Worm (Caenorhabditis elegans): ENCODE results near the gene Y50E8A.5.

Y50E8A.5 gene

ce11 chrV:14723020-14723419 is 13.7 kb downstream of the Y50E8A.5 start, which contains the start of gene R08A2.7:
TSS of gene R08A2.7 (plus strand) at chrV:14723320.
- no peak for TF ChIP-seq mep-1 (tag; optimal IDR thresholded peaks at IDR 0.05)
- TF ChIP-seq lsy-2 (tag; optimal IDR thresholded peaks at IDR 0.05): no peak
- no peak for TF ChIP-seq M03D4.4 (tag; optimal IDR thresholded peaks at IDR 0.05)
- no peak for TF ChIP-seq sptf-1 (tag; optimal IDR thresholded peaks at IDR 0.05)
- TF ChIP-seq nhr-28 (tag; optimal IDR thresholded peaks at IDR 0.05): no peak
- no peak for TF ChIP-seq blmp-1 (tag; optimal IDR thresholded peaks at IDR 0.05)
- no peak for TF ChIP-seq ceh-39 (tag; optimal IDR thresholded peaks at IDR 0.05)
- no peak for TF ChIP-seq ztf-11 (tag; optimal IDR thresholded peaks at IDR 0.05)
- TF ChIP-seq snpc-4 (tag; optimal IDR thresholded peaks at IDR 0.05): no peak
- TF ChIP-seq unc-120 (tag; optimal IDR thresholded peaks at IDR 0.05; ENCODE audit: poor library complexity, severe bottlenecking): no peak
- TF ChIP-seq bed-3 (GFP tag; optimal IDR thresholded peaks at IDR 0.05): no peak
- no peak for TF ChIP-seq nhr-237 (tag; optimal IDR thresholded peaks at IDR 0.05)
- no peak for TF ChIP-seq tbx-8 (GFP tag; optimal IDR thresholded peaks at IDR 0.05)
- no peak for TF ChIP-seq elt-3 (tag; optimal IDR thresholded peaks at IDR 0.05)
- no peak for TF ChIP-seq pha-4 (tag; optimal IDR thresholded peaks at IDR 0.05)
- TF ChIP-seq lin-32 (GFP tag; optimal IDR thresholded peaks at IDR 0.05): no peak
- TF ChIP-seq zip-8 (tag; optimal IDR thresholded peaks at IDR 0.05): no peak
- no peak for TF ChIP-seq lin-13 (tag; optimal IDR thresholded peaks at IDR 0.05)
- no peak for TF ChIP-seq mab-5 (tag; optimal IDR thresholded peaks at IDR 0.05)

- TF ChIP-seq hlh-1 (tag; optimal IDR thresholded peaks at IDR 0.05) (no peak), tbx-8 (GFP tag; optimal IDR thresholded peaks at IDR 0.05) (no peak), ztf-11 (tag; optimal IDR thresholded peaks at IDR 0.05) (no peak), nhr-2 (tag; optimal IDR thresholded peaks at IDR 0.05) (no peak), nhr-12 (tag; optimal IDR thresholded peaks at IDR 0.05) (no peak), lsy-2 (tag; optimal IDR thresholded peaks at IDR 0.05) (no peak), ceh-39 (tag; optimal IDR thresholded peaks at IDR 0.05) (no peak), lin-32 (GFP tag; optimal IDR thresholded peaks at IDR 0.05) (no peak), unc-120 (tag; optimal IDR thresholded peaks at IDR 0.05; ENCODE audit: poor library complexity, severe bottlenecking) (no peak), cnd-1 (tag; optimal IDR thresholded peaks at IDR 0.05) (no peak), nhr-237 (tag; optimal IDR thresholded peaks at IDR 0.05) (no peak), mls-2 (tag; optimal IDR thresholded peaks at IDR 0.05) (no peak), pha-4 (tag; optimal IDR thresholded peaks at IDR 0.05) (no peak), zip-8 (tag; optimal IDR thresholded peaks at IDR 0.05) (no peak), unc-39 (tag; optimal IDR thresholded peaks at IDR 0.05) (no peak), elt-1 (tag; optimal IDR thresholded peaks at IDR 0.05; ENCODE audit: borderline replicate concordance, insufficient read depth) (no peak), nhr-76 (tag; optimal IDR thresholded peaks at IDR 0.05) (no peak), blmp-1 (tag; optimal IDR thresholded peaks at IDR 0.05) (no peak), unc-62 (GFP tag; optimal IDR thresholded peaks at IDR 0.05) (no peak), bed-3 (GFP tag; optimal IDR thresholded peaks at IDR 0.05) (no peak)
These were observed 17.3 kb downstream of the Y50E8A.5 start, which contains the start of gene R08A2.1 for ce11 chrV:14719491-14719890. TSS of gene R08A2.1 (minus strand) at chrV:14719591.

ce11 chrV:14716114-14716513 is 20.6 kb downstream of the Y50E8A.5 start, which contains the start of gene fbxa-147:
TSS of gene fbxa-147 (plus strand) at chrV:14716499.
- no peak for TF ChIP-seq bed-3 (GFP tag; optimal IDR thresholded peaks at IDR 0.05)
- no peak for TF ChIP-seq M03D4.4 (tag; optimal IDR thresholded peaks at IDR 0.05)
- TF ChIP-seq cnd-1 (tag; optimal IDR thresholded peaks at IDR 0.05): no peak
- no peak for TF ChIP-seq ham-2 (GFP tag; optimal IDR thresholded peaks at IDR 0.05)
- TF ChIP-seq ceh-83 (GFP tag; optimal IDR thresholded peaks at IDR 0.05): no peak
- no peak for TF ChIP-seq elt-1 (tag; optimal IDR thresholded peaks at IDR 0.05; ENCODE audit: borderline replicate concordance, insufficient read depth)
- TF ChIP-seq unc-62 (GFP tag; optimal IDR thresholded peaks at IDR 0.05): no peak
- no peak for TF ChIP-seq nhr-237 (tag; optimal IDR thresholded peaks at IDR 0.05)
- TF ChIP-seq blmp-1 (tag; optimal IDR thresholded peaks at IDR 0.05): no peak
- no peak for TF ChIP-seq sem-2 (GFP tag; optimal IDR thresholded peaks at IDR 0.05)
- no peak for TF ChIP-seq mep-1 (tag; optimal IDR thresholded peaks at IDR 0.05)
- TF ChIP-seq nhr-12 (tag; optimal IDR thresholded peaks at IDR 0.05): no peak
- TF ChIP-seq ces-1 (GFP tag; optimal IDR thresholded peaks at IDR 0.05): no peak
- no peak for TF ChIP-seq hlh-1 (tag; optimal IDR thresholded peaks at IDR 0.05)
- TF ChIP-seq unc-39 (tag; optimal IDR thresholded peaks at IDR 0.05): no peak

ce11 chrV:14715608-14716007 is 21.1 kb downstream of the Y50E8A.5 start, which contains the start of gene R08A2.2:
TSS of gene R08A2.2 (minus strand) at chrV:14715708.
- TF ChIP-seq tbx-8 (GFP tag; optimal IDR thresholded peaks at IDR 0.05) (no peak), unc-120 (tag; optimal IDR thresholded peaks at IDR 0.05; ENCODE audit: poor library complexity, severe bottlenecking) (no peak), elt-3 (tag; optimal IDR thresholded peaks at IDR 0.05) (no peak), ces-1 (GFP tag; optimal IDR thresholded peaks at IDR 0.05) (no peak), mep-1 (tag; optimal IDR thresholded peaks at IDR 0.05) (no peak), pha-4 (tag; optimal IDR thresholded peaks at IDR 0.05) (no peak), lsy-2 (tag; optimal IDR thresholded peaks at IDR 0.05) (no peak), ham-2 (GFP tag; optimal IDR thresholded peaks at IDR 0.05) (no peak), ceh-83 (GFP tag; optimal IDR thresholded peaks at IDR 0.05) (no peak), nhr-237 (tag; optimal IDR thresholded peaks at IDR 0.05) (no peak)
